Worm (Caenorhabditis elegans) whole organism, L4 larva: Measurements from ENCODE around the gene fbxa-76.
A peak's percentile ranks its signal among the peaks of the same experiment; 100 is the strongest.

ENCODE experiments used
- D1046.2 ChIP-seq: fragments of 200-800 bp; sonication (Bioruptor generic); IDR thresholded peaks from 2 replicates; pipeline ENCODE4 v1.3.6; 2022; ENCODE audit warnings: missing genetic modification characterization, missing compliant biosample characterization
- F26F4.8 ChIP-seq: fragments of 200-800 bp; sonication (Bioruptor generic); conservative IDR thresholded peaks from 2 replicates; pipeline ENCODE4 v1.3.6; 2022; ENCODE audit warnings: missing genetic modification characterization, missing compliant biosample characterization
- T20F7.1 ChIP-seq: fragments of 200-800 bp; sonication (Bioruptor generic); optimal IDR thresholded peaks from 2 replicates; lab custom pipeline; 2018; ENCODE audit warnings: mild to moderate bottlenecking, missing genetic modification characterization, missing compliant biosample characterization
- T26A8.4 ChIP-seq: fragments of 200-800 bp; sonication (Bioruptor generic); IDR thresholded peaks from 2 replicates; pipeline ENCODE4 v1.3.6; 2022; ENCODE audit warnings: missing genetic modification characterization, missing compliant biosample characterization
- aha-1 ChIP-seq: fragments of 150-350 bp; peaks from one replicate; lab custom pipeline; 2014; ENCODE audit warnings: missing biosample characterization, missing genetic modification characterization
- attf-4 ChIP-seq: sonication (generic microtip); optimal IDR thresholded peaks from 3 replicates; lab custom pipeline; 2017; ENCODE audit warnings: missing biosample characterization, missing genetic modification characterization
- ceh-20 ChIP-seq: fragments of 200-800 bp; sonication (Bioruptor generic); IDR thresholded peaks from 2 replicates; pipeline ENCODE4 v1.3.6; 2022; ENCODE audit warnings: missing genetic modification reagents, missing genetic modification characterization, missing compliant biosample characterization
- ceh-28 ChIP-seq: fragments of 150-350 bp; optimal IDR thresholded peaks from 2 replicates; lab custom pipeline; 2014; ENCODE audit warnings: missing biosample characterization, missing genetic modification reagents, missing genetic modification characterization
- ceh-82 ChIP-seq: sonication (generic microtip); optimal IDR thresholded peaks from 2 replicates; lab custom pipeline; 2017; ENCODE audit warnings: missing biosample characterization, missing genetic modification characterization
- cey-2 ChIP-seq: sonication (generic microtip); optimal IDR thresholded peaks from 3 replicates; lab custom pipeline; 2017; ENCODE audit warnings: missing genetic modification characterization, mild to moderate bottlenecking, missing compliant biosample characterization, antibody characterized with exemption, borderline replicate concordance; ENCODE audit not compliant: insufficient read depth
- daf-12 ChIP-seq: fragments of 150-350 bp; optimal IDR thresholded peaks from 2 replicates; lab custom pipeline; 2014; ENCODE audit warnings: missing biosample characterization, missing genetic modification reagents, missing genetic modification characterization
- daf-16 ChIP-seq, 3 experiments: sonication (generic microtip); optimal IDR thresholded peaks; 2 replicates each; lab custom pipeline; 2016 to 2017; ENCODE audit warnings: missing genetic modification characterization in 3 of 3, missing genetic modification reagents in 3 of 3, mild to moderate bottlenecking in 2 of 3, missing compliant biosample characterization in 2 of 3, missing biosample characterization in 1 of 3, moderate library complexity in 1 of 3
- daf-8 ChIP-seq: fragments of 200-800 bp; sonication (Bioruptor generic); IDR thresholded peaks from 2 replicates; pipeline ENCODE4 v1.3.6; 2022; ENCODE audit warnings: missing genetic modification characterization, missing compliant biosample characterization
- dmd-6 ChIP-seq: fragments of 200-800 bp; sonication (Bioruptor generic); IDR thresholded peaks from 2 replicates; pipeline ENCODE4 v1.3.6; 2022; ENCODE audit warnings: missing genetic modification reagents, missing genetic modification characterization, missing compliant biosample characterization
- dpl-1 ChIP-seq: fragments of 150-350 bp; optimal IDR thresholded peaks from 2 replicates; lab custom pipeline; 2014; ENCODE audit warnings: missing biosample characterization, missing genetic modification reagents, missing genetic modification characterization
- duxl-1 ChIP-seq: sonication (generic microtip); optimal IDR thresholded peaks from 2 replicates; lab custom pipeline; 2016; ENCODE audit warnings: mild to moderate bottlenecking, missing genetic modification characterization, moderate library complexity, missing compliant biosample characterization; ENCODE audit not compliant: poor library complexity
- dve-1 ChIP-seq: sonication (generic microtip); optimal IDR thresholded peaks from 2 replicates; lab custom pipeline; 2017; ENCODE audit warnings: antibody characterized with exemption, mild to moderate bottlenecking, missing genetic modification characterization, missing compliant biosample characterization; ENCODE audit not compliant: insufficient read depth
- hif-1 ChIP-seq, 2 experiments: sonication (generic microtip); optimal IDR thresholded peaks; 2 replicates each; lab custom pipeline; 2016 to 2017; ENCODE audit warnings: missing compliant biosample characterization in 2 of 2, missing genetic modification characterization in 2 of 2, missing genetic modification reagents in 2 of 2, missing genotype in 2 of 2, mild to moderate bottlenecking in 1 of 2
- hlh-11 ChIP-seq: fragments of 200-800 bp; sonication (Bioruptor generic); optimal IDR thresholded peaks from 2 replicates; lab custom pipeline; 2018; ENCODE audit warnings: mild to moderate bottlenecking, missing genetic modification characterization, missing compliant biosample characterization
- hlh-30 ChIP-seq: sonication (generic microtip); optimal IDR thresholded peaks from 2 replicates; lab custom pipeline; 2017; ENCODE audit warnings: antibody characterized with exemption, mild to moderate bottlenecking, missing genetic modification characterization, missing compliant biosample characterization; ENCODE audit not compliant: insufficient read depth
- lim-7 ChIP-seq: fragments of 200-800 bp; sonication (Bioruptor generic); IDR thresholded peaks from 2 replicates; pipeline ENCODE4 v1.3.6; 2022; ENCODE audit warnings: missing genetic modification characterization, missing compliant biosample characterization
- lin-38 ChIP-seq: fragments of 200-800 bp; sonication (Bioruptor generic); IDR thresholded peaks from 2 replicates; pipeline ENCODE4 v1.3.6; 2022; ENCODE audit warnings: missing genetic modification reagents, missing genetic modification characterization, missing compliant biosample characterization
- madf-9 ChIP-seq: fragments of 200-800 bp; sonication (Bioruptor generic); conservative IDR thresholded peaks from 2 replicates; pipeline ENCODE4 v1.3.6; 2022; ENCODE audit warnings: missing genetic modification reagents, missing genetic modification characterization, missing compliant biosample characterization
- mxl-2 ChIP-seq: fragments of 200-800 bp; sonication (Bioruptor generic); conservative IDR thresholded peaks from 2 replicates; pipeline ENCODE4 v1.3.6; 2022; ENCODE audit warnings: missing genetic modification reagents, missing genetic modification characterization, missing compliant biosample characterization
- mxl-3 ChIP-seq: fragments of 200-800 bp; sonication (Bioruptor generic); optimal IDR thresholded peaks from 2 replicates; lab custom pipeline; 2018; ENCODE audit warnings: mild to moderate bottlenecking, missing genetic modification characterization, missing compliant biosample characterization
- nhr-11 ChIP-seq: fragments of 150-350 bp; optimal IDR thresholded peaks from 2 replicates; lab custom pipeline; 2014; ENCODE audit warnings: missing biosample characterization, missing genetic modification characterization
- nhr-28 ChIP-seq: fragments of 150-350 bp; optimal IDR thresholded peaks from 2 replicates; lab custom pipeline; 2014; ENCODE audit warnings: missing biosample characterization, missing genetic modification characterization
- nhr-41 ChIP-seq: fragments of 200-800 bp; sonication (Bioruptor generic); IDR thresholded peaks from 2 replicates; pipeline ENCODE4 v1.3.6; 2022; ENCODE audit warnings: missing genetic modification reagents, missing genetic modification characterization, missing compliant biosample characterization
- nhr-76 ChIP-seq: fragments of 150-350 bp; optimal IDR thresholded peaks from 2 replicates; lab custom pipeline; 2014; ENCODE audit warnings: missing biosample characterization, missing genetic modification characterization
- nhr-77 ChIP-seq: fragments of 150-350 bp; optimal IDR thresholded peaks from 2 replicates; lab custom pipeline; 2014; ENCODE audit warnings: missing biosample characterization, missing genetic modification characterization
- pha-4 ChIP-seq, 2 experiments: fragments of 150-350 bp in 1 of 2; fragments of 200-800 bp in 1 of 2; sonication (Bioruptor generic) in 1 of 2; IDR thresholded peaks in 1 of 2; optimal IDR thresholded peaks in 1 of 2; 2 replicates each; pipeline versions ENCODE4 v1.3.6 to Lab custom; 2014 to 2022; ENCODE audit warnings: missing genetic modification characterization in 2 of 2, missing genetic modification reagents in 2 of 2, missing biosample characterization in 1 of 2, missing compliant biosample characterization in 1 of 2
- php-3 ChIP-seq: fragments of 200-800 bp; sonication (Bioruptor generic); IDR thresholded peaks from 2 replicates; pipeline ENCODE4 v1.3.6; 2022; ENCODE audit warnings: missing genetic modification reagents, missing genetic modification characterization, missing compliant biosample characterization
- pqm-1 ChIP-seq: sonication (generic microtip); optimal IDR thresholded peaks from 2 replicates; lab custom pipeline; 2017; ENCODE audit warnings: missing biosample characterization, missing genetic modification characterization
- snpc-1.2 ChIP-seq: fragments of 200-800 bp; sonication (Bioruptor generic); IDR thresholded peaks from 2 replicates; pipeline ENCODE4 v1.3.6; 2022; ENCODE audit warnings: missing genetic modification reagents, missing genetic modification characterization, missing compliant biosample characterization
- snpc-4 ChIP-seq: fragments of 150-350 bp; optimal IDR thresholded peaks from 2 replicates; lab custom pipeline; 2014; ENCODE audit warnings: missing biosample characterization, missing genetic modification characterization
- tag-97 ChIP-seq: fragments of 200-800 bp; sonication (Bioruptor generic); IDR thresholded peaks from 2 replicates; pipeline ENCODE4 v1.3.6; 2022; ENCODE audit warnings: missing genetic modification characterization, missing compliant biosample characterization
- tra-1 ChIP-seq: fragments of 200-800 bp; sonication (Bioruptor generic); IDR thresholded peaks from 2 replicates; pipeline ENCODE4 v1.3.6; 2022; ENCODE audit warnings: missing genetic modification reagents, missing genetic modification characterization, missing compliant biosample characterization
- unc-130 ChIP-seq: sonication (generic microtip); optimal IDR thresholded peaks from 2 replicates; lab custom pipeline; 2016; ENCODE audit warnings: missing genetic modification reagents, missing genetic modification characterization, missing compliant biosample characterization
- unc-39 ChIP-seq: sonication (generic microtip); optimal IDR thresholded peaks from 2 replicates; lab custom pipeline; 2017; ENCODE audit warnings: missing biosample characterization, missing genetic modification characterization
- unc-62 ChIP-seq, 3 experiments: fragments of 150-350 bp in 1 of 3; sonication (generic microtip); optimal IDR thresholded peaks in 2 of 3; peaks in 1 of 3; 1 replicate in 1 of 3; 2 replicates in 2 of 3; lab custom pipeline; 2014 to 2017; ENCODE audit warnings: missing biosample characterization in 3 of 3, missing genetic modification characterization in 3 of 3, missing genetic modification reagents in 3 of 3, missing genotype in 1 of 3
- zfp-2 ChIP-seq: sonication (generic microtip); optimal IDR thresholded peaks from 2 replicates; lab custom pipeline; 2016; ENCODE audit warnings: mild to moderate bottlenecking, missing genetic modification characterization, missing compliant biosample characterization
- zfp-3 ChIP-seq: fragments of 200-800 bp; sonication (Bioruptor generic); conservative IDR thresholded peaks from 2 replicates; pipeline ENCODE4 v1.3.6; 2022; ENCODE audit warnings: missing genetic modification reagents, missing genetic modification characterization, missing compliant biosample characterization
- zip-2 ChIP-seq: fragments of 150-350 bp; optimal IDR thresholded peaks from 2 replicates; lab custom pipeline; 2014; ENCODE audit warnings: missing biosample characterization, missing genetic modification characterization

The fbxa-76 gene

DNA sequence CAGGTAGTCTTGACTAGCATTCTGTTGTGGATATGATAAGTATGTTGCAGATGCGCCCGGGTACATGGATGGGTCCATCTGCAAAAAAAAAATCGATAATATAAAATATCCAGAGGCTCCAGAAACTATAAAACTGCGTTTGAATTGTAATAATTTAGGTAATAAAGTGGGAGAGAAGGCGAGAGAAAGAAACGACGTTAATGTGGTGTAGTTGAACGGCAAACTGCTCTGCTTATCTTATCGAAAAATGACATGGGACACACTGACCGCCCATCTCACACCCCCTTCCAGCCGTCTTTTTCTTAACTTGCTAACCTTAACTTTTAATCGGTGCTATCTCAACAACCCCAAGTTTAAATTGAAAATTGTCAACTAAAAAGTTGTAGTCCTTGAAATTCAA, 27.0 kb downstream of the fbxa-76 start:
- peak; percentile 8 for TF ChIP-seq dve-1 (tag; lab: Kevin White, UChicago)
- TF ChIP-seq lim-7 (GFP tag; lab: Robert Waterston, UW), result no peak
- TF ChIP-seq nhr-28 (tag; lab: Kevin White, UChicago), result peak; percentile 79
- peak; percentile 83 for TF ChIP-seq pqm-1 (tag; lab: Kevin White, UChicago)
- TF ChIP-seq dmd-6 (GFP tag; lab: Robert Waterston, UW), result peak; percentile 46
- no peak for TF ChIP-seq dpl-1 (GFP tag; lab: Kevin White, UChicago)
- no peak for TF ChIP-seq mxl-2 (GFP tag; lab: Robert Waterston, UW)
- peak; percentile 5 for TF ChIP-seq hlh-30 (tag; lab: Kevin White, UChicago)
- no peak for TF ChIP-seq nhr-11
- TF ChIP-seq ceh-82 (tag; lab: Kevin White, UChicago), result no peak
- peak in 1 of 2 experiments; percentile 51 for TF ChIP-seq unc-62 (GFP tag; optimal IDR thresholded peaks at IDR 0.05 in 1 of 2; lab: Kevin White, UChicago)
- TF ChIP-seq unc-62 (tag; optimal IDR thresholded peaks at IDR 0.05; lab: Kevin White, UChicago), result no peak
- TF ChIP-seq daf-12, result no peak
- peak; percentile 26 for TF ChIP-seq hlh-11 (tag; lab: Kevin White, UChicago)
- no peak for TF ChIP-seq daf-16 (GFP tag; optimal IDR thresholded peaks at IDR 0.05; lab: Kevin White, UChicago)
- TF ChIP-seq daf-16 (tag; optimal IDR thresholded peaks at IDR 0.05; lab: Kevin White, UChicago), result peak; percentile 31
- peak; percentile 25 for TF ChIP-seq ceh-28
- no peak for TF ChIP-seq snpc-4 (tag; lab: Kevin White, UChicago)
- no peak for TF ChIP-seq zfp-3 (GFP tag; lab: Robert Waterston, UW)

DNA sequence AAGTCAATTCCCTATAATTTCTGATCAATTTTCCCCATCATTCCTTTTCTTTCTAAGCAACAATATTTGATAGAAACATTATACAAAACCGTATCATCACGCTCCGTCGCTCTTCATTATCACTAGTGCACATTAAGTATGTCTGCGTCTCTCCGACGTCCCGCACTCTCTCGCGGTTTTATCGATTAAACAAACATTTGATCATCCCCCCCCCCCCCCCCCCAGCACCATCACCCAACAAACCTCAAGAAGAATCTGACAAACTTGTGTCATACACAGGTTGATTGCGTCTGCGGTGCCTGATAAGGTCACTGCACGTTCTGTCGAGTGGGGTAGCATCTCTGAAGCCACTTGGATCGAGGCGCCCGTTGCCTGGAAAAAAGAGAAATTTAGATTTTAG, 28.9 kb downstream of the fbxa-76 start:
- no peak for TF ChIP-seq F26F4.8 (GFP tag; lab: Robert Waterston, UW)
- TF ChIP-seq nhr-77, result peak; percentile 24
- TF ChIP-seq nhr-28 (tag; lab: Kevin White, UChicago), result peak; percentile 13
- peak; percentile 61 for TF ChIP-seq php-3 (GFP tag; lab: Robert Waterston, UW)
- TF ChIP-seq zfp-2 (tag; lab: Kevin White, UChicago), result no peak
- no peak for TF ChIP-seq hif-1 (tag; optimal IDR thresholded peaks at IDR 0.05; lab: Kevin White, UChicago)
- TF ChIP-seq pha-4 (GFP tag; IDR thresholded peaks at IDR 0.05; lab: Robert Waterston, UW), result peak; percentile 27; the same call in 1 of the 2 replicates
- no peak for TF ChIP-seq pha-4 (tag; optimal IDR thresholded peaks at IDR 0.05; lab: Kevin White, UChicago)
- peak; percentile 61 for TF ChIP-seq mxl-3
- TF ChIP-seq dve-1 (tag; lab: Kevin White, UChicago), result peak; percentile 6
- peak; percentile 66 for TF ChIP-seq dmd-6 (GFP tag; lab: Robert Waterston, UW)
- TF ChIP-seq daf-16 (GFP tag; optimal IDR thresholded peaks at IDR 0.05; lab: Kevin White, UChicago), result no peak
- peak; percentile 41 for TF ChIP-seq daf-16 (tag; optimal IDR thresholded peaks at IDR 0.05; lab: Kevin White, UChicago)
- TF ChIP-seq unc-39 (tag; lab: Kevin White, UChicago), result no peak
- peak; percentile 28 for TF ChIP-seq hlh-30 (tag; lab: Kevin White, UChicago)
- TF ChIP-seq hlh-11 (tag; lab: Kevin White, UChicago), result peak; percentile 81
- no peak for TF ChIP-seq nhr-76
- 0 out of 2 replicates have a peak, but pooled peaks have one; percentile 14 for TF ChIP-seq tra-1 (GFP tag; lab: Robert Waterston, UW)
- TF ChIP-seq pqm-1 (tag; lab: Kevin White, UChicago), result peak; percentile 47

DNA sequence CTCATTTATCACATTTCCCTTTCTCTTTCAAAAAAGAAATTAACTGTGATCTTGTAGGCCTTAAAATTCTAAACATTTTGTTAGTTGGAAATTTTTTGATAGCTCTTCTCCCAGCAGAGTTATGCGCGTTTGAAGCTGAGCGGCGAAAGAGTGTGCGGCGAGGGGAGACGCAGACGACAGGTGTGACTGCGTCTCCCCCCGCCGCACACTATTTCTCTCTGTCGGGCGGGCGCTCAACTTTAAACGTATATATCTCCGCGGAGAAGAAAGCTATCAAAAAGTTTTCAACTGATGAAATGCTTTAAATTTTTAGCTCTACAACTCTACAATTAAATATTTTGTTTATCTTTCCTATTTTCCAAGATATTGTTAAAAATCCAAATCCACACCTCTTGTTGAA, 30.0 kb downstream of the fbxa-76 start:
- TF ChIP-seq T20F7.1, result no peak
- peak; percentile 13 for TF ChIP-seq lin-38 (GFP tag; lab: Robert Waterston, UW)
- peak; percentile 64 for TF ChIP-seq aha-1 (tag; lab: Kevin White, UChicago)

DNA sequence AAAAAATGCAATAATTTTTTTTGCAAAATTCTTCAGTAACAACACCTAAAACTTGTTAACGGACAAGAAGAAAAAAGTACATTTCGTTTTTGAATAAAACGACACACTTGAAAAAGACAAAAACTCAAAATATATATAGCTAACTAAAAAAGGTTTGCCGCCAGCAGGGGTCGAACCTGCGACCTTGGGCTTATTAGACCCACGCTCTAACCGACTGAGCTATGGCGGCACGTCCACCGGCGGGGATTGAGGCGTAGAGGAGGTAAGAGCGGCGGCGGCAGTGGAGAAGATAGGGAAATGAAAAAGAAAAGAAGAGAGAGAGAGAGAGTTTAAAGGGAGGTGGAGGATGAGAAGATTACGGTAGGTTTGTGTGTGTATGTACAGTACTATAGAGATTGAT, 30.7 kb downstream of the fbxa-76 start:
- TF ChIP-seq snpc-1.2 (GFP tag; lab: Robert Waterston, UW) (peak; percentile 44; the same call in 1 of the 2 replicates), duxl-1 (tag; lab: Kevin White, UChicago) (no peak), D1046.2 (GFP tag; lab: Robert Waterston, UW) (no peak), ceh-20 (GFP tag; lab: Robert Waterston, UW) (no peak), unc-130 (GFP tag; lab: Kevin White, UChicago) (peak; percentile 24), mxl-2 (GFP tag; lab: Robert Waterston, UW) (no peak), attf-4 (no peak), madf-9 (GFP tag; lab: Robert Waterston, UW) (no peak), unc-39 (tag; lab: Kevin White, UChicago) (no peak), T26A8.4 (GFP tag; lab: Robert Waterston, UW) (no peak), daf-8 (GFP tag; lab: Robert Waterston, UW) (no peak), daf-16 (GFP tag; optimal IDR thresholded peaks at IDR 0.05; lab: Kevin White, UChicago) (no peak), daf-16 (tag; optimal IDR thresholded peaks at IDR 0.05; lab: Kevin White, UChicago) (no peak), nhr-41 (GFP tag; lab: Robert Waterston, UW) (no peak), zip-2 (no peak), cey-2 (tag; lab: Kevin White, UChicago) (no peak), tag-97 (GFP tag; lab: Robert Waterston, UW) (no peak)
